Fruit fly (Drosophila melanogaster) whole organism, embryonic: ENCODE data around the gene fz.
A peak's percentile ranks its signal among the peaks of the same experiment; 100 is the strongest.

Experiments
- Aef1 ChIP-seq: fragments of 200-800 bp; sonication (Bioruptor generic); IDR thresholded peaks from 3 replicates; pipeline ENCODE4 v1.3.6; 2022; ENCODE audit warnings: missing biosample characterization, missing genetic modification characterization
- CG12391 ChIP-seq: fragments of 200-800 bp; sonication (Bioruptor generic); optimal IDR thresholded peaks from 3 replicates; lab custom pipeline; 2018; ENCODE audit warnings: missing biosample characterization, mild to moderate bottlenecking, missing genetic modification characterization, moderate library complexity
- CG13123 ChIP-seq: fragments of 200-800 bp; sonication (Bioruptor generic); optimal IDR thresholded peaks from 2 replicates; lab custom pipeline; 2016; ENCODE audit warnings: missing biosample characterization, missing genetic modification characterization
- CG15269 ChIP-seq: fragments of 200-800 bp; sonication (Bioruptor generic); optimal IDR thresholded peaks from 2 replicates; lab custom pipeline; 2018; ENCODE audit warnings: missing biosample characterization, mild to moderate bottlenecking, missing genetic modification characterization, moderate library complexity
- CG15479 ChIP-seq: fragments of 200-800 bp; sonication (Bioruptor generic); optimal IDR thresholded peaks from 3 replicates; lab custom pipeline; 2019; ENCODE audit warnings: missing biosample characterization, mild to moderate bottlenecking, missing genetic modification characterization, moderate library complexity
- CG15601 ChIP-seq: fragments of 200-800 bp; sonication (Bioruptor generic); optimal IDR thresholded peaks from 3 replicates; lab custom pipeline; 2019; ENCODE audit warnings: missing biosample characterization, mild to moderate bottlenecking, missing genetic modification characterization, moderate library complexity
- CG17328 ChIP-seq: fragments of 200-800 bp; sonication (Bioruptor generic); IDR thresholded peaks from 2 replicates; pipeline ENCODE4 v1.3.6; 2022; ENCODE audit warnings: missing biosample characterization, missing genetic modification characterization
- CG17359 ChIP-seq: fragments of 200-800 bp; sonication (Bioruptor generic); optimal IDR thresholded peaks from 3 replicates; lab custom pipeline; 2018; ENCODE audit warnings: missing biosample characterization, mild to moderate bottlenecking, missing genetic modification characterization, moderate library complexity
- CG17361 ChIP-seq: fragments of 200-800 bp; sonication (Bioruptor generic); IDR thresholded peaks from 3 replicates; pipeline ENCODE4 v1.3.6; 2022; ENCODE audit warnings: missing biosample characterization, missing genetic modification characterization
- CG18476 ChIP-seq: fragments of 200-800 bp; sonication (Bioruptor generic); optimal IDR thresholded peaks from 2 replicates; lab custom pipeline; 2016; ENCODE audit warnings: missing biosample characterization, mild to moderate bottlenecking, missing genetic modification characterization
- CG3726 ChIP-seq: fragments of 200-800 bp; sonication (Bioruptor generic); IDR thresholded peaks from 3 replicates; pipeline ENCODE4, ENCODE4 v1.3.6; 2022; ENCODE audit warnings: missing biosample characterization, missing genetic modification characterization
- CG6654 ChIP-seq: fragments of 200-800 bp; sonication (Bioruptor generic); optimal IDR thresholded peaks from 2 replicates; lab custom pipeline; 2017; ENCODE audit warnings: missing biosample characterization, mild to moderate bottlenecking, missing genetic modification characterization
- CG7745 ChIP-seq: fragments of 200-800 bp; sonication (Bioruptor generic); optimal IDR thresholded peaks from 2 replicates; lab custom pipeline; 2018; ENCODE audit warnings: missing biosample characterization, mild to moderate bottlenecking, missing genetic modification characterization, moderate library complexity
- CG8089 ChIP-seq: fragments of 200-800 bp; sonication (Bioruptor generic); optimal IDR thresholded peaks from 3 replicates; lab custom pipeline; 2016; ENCODE audit warnings: missing biosample characterization, missing genetic modification characterization
- CG8765 ChIP-seq: fragments of 200-800 bp; sonication (Bioruptor generic); IDR thresholded peaks from 2 replicates; pipeline ENCODE4 v1.3.6; 2022; ENCODE audit warnings: missing biosample characterization, missing genetic modification characterization
- CG9215 ChIP-seq: fragments of 200-800 bp; sonication (Bioruptor generic); IDR thresholded peaks from 2 replicates; pipeline ENCODE4 v1.3.6; 2022; ENCODE audit warnings: missing biosample characterization, missing genetic modification characterization
- Deaf1 ChIP-seq: fragments of 200-800 bp; optimal IDR thresholded peaks from 3 replicates; lab custom pipeline; 2019; ENCODE audit warnings: missing biosample characterization, mild to moderate bottlenecking, missing genetic modification characterization, moderate library complexity
- GATAe ChIP-seq: fragments of 200-800 bp; sonication (Bioruptor generic); conservative IDR thresholded peaks from 2 replicates; pipeline ENCODE4 v1.3.6; 2022; ENCODE audit warnings: missing biosample characterization, missing genetic modification characterization
- HLHmδ ChIP-seq: fragments of 200-800 bp; sonication (Bioruptor generic); optimal IDR thresholded peaks from 2 replicates; lab custom pipeline; 2018; ENCODE audit warnings: missing biosample characterization, mild to moderate bottlenecking, missing genetic modification characterization, moderate library complexity
- Hr51 ChIP-seq, 2 experiments: fragments of 200-800 bp; sonication (Bioruptor generic); optimal IDR thresholded peaks; 2 replicates in 1 of 2; 3 replicates in 1 of 2; lab custom pipeline; 2016 to 2018; ENCODE audit warnings: missing biosample characterization in 2 of 2, missing genetic modification characterization in 2 of 2, mild to moderate bottlenecking in 1 of 2, moderate library complexity in 1 of 2
- Lim3 ChIP-seq: fragments of 200-800 bp; sonication (Bioruptor generic); IDR thresholded peaks from 2 replicates; pipeline ENCODE4 v1.3.6; 2022; ENCODE audit warnings: missing biosample characterization, missing genetic modification characterization
- Nf-YB ChIP-seq: fragments of 200-800 bp; sonication (Bioruptor generic); optimal IDR thresholded peaks from 3 replicates; lab custom pipeline; 2019; ENCODE audit warnings: missing biosample characterization, mild to moderate bottlenecking, missing genetic modification characterization, moderate library complexity
- Poxn ChIP-seq: fragments of 200-800 bp; sonication (Bioruptor generic); IDR thresholded peaks from 2 replicates; pipeline ENCODE4 v1.3.6; 2022; ENCODE audit warnings: missing biosample characterization, missing genetic modification characterization
- Ravus ChIP-seq: fragments of 200-800 bp; sonication (Bioruptor generic); IDR thresholded peaks from 2 replicates; pipeline ENCODE4 v1.3.6; 2022; ENCODE audit warnings: missing biosample characterization, missing genetic modification characterization
- Sry-β ChIP-seq: fragments of 200-800 bp; sonication (Bioruptor generic); optimal IDR thresholded peaks from 2 replicates; lab custom pipeline; 2018; ENCODE audit warnings: missing biosample characterization, mild to moderate bottlenecking, missing genetic modification characterization, moderate library complexity
- az2 ChIP-seq: fragments of 200-800 bp; sonication (Bioruptor generic); optimal IDR thresholded peaks from 3 replicates; lab custom pipeline; 2016; ENCODE audit warnings: missing biosample characterization, missing genetic modification characterization
- cad ChIP-seq: fragments of >200 bp; optimal IDR thresholded peaks from 2 replicates; lab custom pipeline; 2017; ENCODE audit warnings: missing biosample characterization, missing genetic modification characterization
- cg ChIP-seq: fragments of 200-800 bp; sonication (Bioruptor generic); optimal IDR thresholded peaks from 3 replicates; lab custom pipeline; 2019; ENCODE audit warnings: missing biosample characterization, mild to moderate bottlenecking, missing genetic modification characterization, moderate library complexity
- chif ChIP-seq, 2 experiments: fragments of 200-800 bp; sonication (Bioruptor generic); optimal IDR thresholded peaks; 3 replicates each; lab custom pipeline; 2016; ENCODE audit warnings: missing biosample characterization in 2 of 2, missing genetic modification characterization in 2 of 2
- chinmo ChIP-seq: fragments of 200-800 bp; sonication (Bioruptor generic); IDR thresholded peaks from 4 replicates; pipeline ENCODE4 v1.3.6; 2022; ENCODE audit warnings: missing biosample characterization, missing genetic modification characterization; ENCODE audit not compliant: partially characterized antibody
- dati ChIP-seq: fragments of 200-800 bp; sonication (Bioruptor generic); IDR thresholded peaks from 2 replicates; pipeline ENCODE4 v1.3.6; 2022; ENCODE audit warnings: missing biosample characterization, missing genetic modification characterization
- fd102C ChIP-seq: fragments of 200-800 bp; sonication (Bioruptor generic); optimal IDR thresholded peaks from 2 replicates; lab custom pipeline; 2018; ENCODE audit warnings: missing biosample characterization, mild to moderate bottlenecking, missing genetic modification characterization, moderate library complexity
- ham ChIP-seq: fragments of 200-800 bp; sonication (Bioruptor generic); IDR thresholded peaks from 2 replicates; pipeline ENCODE4 v1.3.6; 2022; ENCODE audit warnings: missing biosample characterization, missing genetic modification characterization
- kah ChIP-seq: fragments of 200-800 bp; sonication (Bioruptor generic); optimal IDR thresholded peaks from 2 replicates; lab custom pipeline; 2018; ENCODE audit warnings: missing biosample characterization, mild to moderate bottlenecking, missing genetic modification characterization
- klu ChIP-seq: fragments of 200-800 bp; sonication (Bioruptor generic); IDR thresholded peaks from 2 replicates; pipeline ENCODE4 v1.3.6; 2022; ENCODE audit warnings: missing biosample characterization, missing genetic modification characterization
- kni ChIP-seq: fragments of 200-800 bp; sonication (Bioruptor generic); optimal IDR thresholded peaks from 3 replicates; lab custom pipeline; 2017; ENCODE audit warnings: mild to moderate bottlenecking, missing biosample characterization, missing genetic modification reagents, missing genetic modification characterization
- pfk ChIP-seq: fragments of 200-800 bp; sonication (Bioruptor generic); optimal IDR thresholded peaks from 2 replicates; lab custom pipeline; 2018; ENCODE audit warnings: missing biosample characterization, mild to moderate bottlenecking, missing genetic modification characterization, moderate library complexity
- pnt ChIP-seq: fragments of 200-800 bp; sonication (Bioruptor generic); optimal IDR thresholded peaks from 3 replicates; lab custom pipeline; 2016; ENCODE audit warnings: missing biosample characterization, missing genetic modification characterization
- rib ChIP-seq: fragments of 200-800 bp; sonication (Bioruptor generic); IDR thresholded peaks from 2 replicates; pipeline ENCODE4 v1.3.6; 2022; ENCODE audit warnings: missing biosample characterization, missing genetic modification characterization
- sens-2 ChIP-seq: fragments of 200-800 bp; sonication (Bioruptor generic); IDR thresholded peaks from 2 replicates; pipeline ENCODE4 v1.3.6; 2022; ENCODE audit warnings: missing biosample characterization, missing genetic modification characterization
- seq ChIP-seq: fragments of 200-800 bp; sonication (Bioruptor generic); IDR thresholded peaks from 2 replicates; pipeline ENCODE4 v1.3.6; 2022; ENCODE audit warnings: missing biosample characterization, missing genetic modification characterization
- sr ChIP-seq: fragments of 200-800 bp; sonication (Bioruptor generic); IDR thresholded peaks from 3 replicates; pipeline ENCODE4 v1.3.6; 2022; ENCODE audit warnings: missing biosample characterization, missing genetic modification characterization
- tap ChIP-seq: fragments of 200-800 bp; optimal IDR thresholded peaks from 3 replicates; lab custom pipeline; 2019; ENCODE audit warnings: missing biosample characterization, mild to moderate bottlenecking, missing genetic modification characterization, moderate library complexity
- tup ChIP-seq: fragments of 200-800 bp; sonication (Bioruptor generic); optimal IDR thresholded peaks from 2 replicates; lab custom pipeline; 2016; ENCODE audit warnings: missing biosample characterization, mild to moderate bottlenecking, missing genetic modification characterization, moderate library complexity
- tx ChIP-seq: fragments of 200-800 bp; sonication (Bioruptor generic); optimal IDR thresholded peaks from 2 replicates; lab custom pipeline; 2016; ENCODE audit warnings: missing biosample characterization, missing genetic modification characterization
- vfl ChIP-seq: fragments of 200-800 bp; sonication (Bioruptor generic); optimal IDR thresholded peaks from 2 replicates; lab custom pipeline; 2016; ENCODE audit warnings: missing biosample characterization, missing genetic modification characterization
- wek ChIP-seq: fragments of 200-800 bp; sonication (Bioruptor generic); optimal IDR thresholded peaks from 3 replicates; lab custom pipeline; 2018; ENCODE audit warnings: missing biosample characterization, mild to moderate bottlenecking, missing genetic modification characterization, moderate library complexity
- zfh1 ChIP-seq: fragments of 200-800 bp; sonication (Bioruptor generic); IDR thresholded peaks from 3 replicates; pipeline ENCODE4 v1.3.6; 2022; ENCODE audit warnings: missing biosample characterization, missing genetic modification characterization

fz gene

dm6 chr3L:14272109-14273070 lies 1.8 kb upstream of the fz start (continued):
- TF ChIP-seq vfl (GFP tag; lab: Kevin White, UChicago), result no peak
- TF ChIP-seq Hr51 (GFP tag; optimal IDR thresholded peaks at IDR 0.05; lab: Kevin White, UChicago), result peak; percentile 26 to 95
- TF ChIP-seq HLHmδ (GFP tag; lab: Kevin White, UChicago), result no peak
- no peak for TF ChIP-seq tup (GFP tag; lab: Kevin White, UChicago)
- TF ChIP-seq CG18476 (GFP tag; lab: Kevin White, UChicago), result peak; percentile 78
- no peak for TF ChIP-seq kah
- TF ChIP-seq sr (GFP tag; lab: Robert Waterston, UW), result peak; percentile 4; the same call in 1 of the 3 replicates
- TF ChIP-seq Sry-β (GFP tag; lab: Kevin White, UChicago), result peak; percentile 43
- TF ChIP-seq GATAe (GFP tag; lab: Robert Waterston, UW), result 0 out of 2 replicates have a peak, but pooled peaks have one; percentile 17
- peak; percentile 10 for TF ChIP-seq CG15479 (GFP tag; lab: Kevin White, UChicago)
- TF ChIP-seq sens-2 (GFP tag; lab: Robert Waterston, UW), result no peak
- TF ChIP-seq CG3726, result 0 out of 3 replicates have a peak, but pooled peaks have one; percentile 41
- TF ChIP-seq CG8089 (GFP tag; lab: Kevin White, UChicago), result no peak
- TF ChIP-seq pnt (GFP tag; lab: Kevin White, UChicago), result peak; percentile 25
- no peak for TF ChIP-seq wek (GFP tag; lab: Kevin White, UChicago)
- TF ChIP-seq klu (GFP tag; lab: Robert Waterston, UW), result peak; percentile 61; the same call in 1 of the 2 replicates
- no peak for TF ChIP-seq rib
- peak; percentile 91 for TF ChIP-seq az2 (GFP tag; lab: Kevin White, UChicago)
- TF ChIP-seq CG15269 (tag; lab: Kevin White, UChicago), result peak; percentile 92
- TF ChIP-seq CG17328 (GFP tag; lab: Robert Waterston, UW), result peak; percentile 75
- TF ChIP-seq cg, result no peak
- no peak for TF ChIP-seq kni (GFP tag; lab: Kevin White, UChicago)
- TF ChIP-seq ham (GFP tag; lab: Robert Waterston, UW), result 0 out of 2 replicates have a peak, but pooled peaks have one; percentile 26
- TF ChIP-seq Deaf1 (tag; lab: Kevin White, UChicago), result peak; percentile 77
- TF ChIP-seq CG12391, result peak; percentile 94
- TF ChIP-seq CG13123 (GFP tag; lab: Kevin White, UChicago), result peak; percentile 46
- TF ChIP-seq tx (GFP tag; lab: Kevin White, UChicago), result peak; percentile 29
- TF ChIP-seq CG17359 (tag; lab: Kevin White, UChicago), result peak; percentile 90
- no peak for TF ChIP-seq dati
- TF ChIP-seq cad, result no peak
- TF ChIP-seq CG8765 (GFP tag; lab: Robert Waterston, UW), result no peak
- no peak for TF ChIP-seq Lim3 (GFP tag; lab: Robert Waterston, UW)
- TF ChIP-seq fd102C (GFP tag; lab: Kevin White, UChicago), result no peak
- TF ChIP-seq Aef1 (GFP tag; lab: Robert Waterston, UW), result peak; percentile 55
- no peak for TF ChIP-seq Ravus (GFP tag; lab: Robert Waterston, UW)
- peak; percentile 56 for TF ChIP-seq zfh1 (GFP tag; lab: Robert Waterston, UW)
- peak in 1 of 2 experiments; percentile 39 for TF ChIP-seq chif (GFP tag; optimal IDR thresholded peaks at IDR 0.05; lab: Kevin White, UChicago)
- no peak for TF ChIP-seq CG7745 (tag; lab: Kevin White, UChicago)
- peak; percentile 95 for TF ChIP-seq CG15601
- peak; percentile 84 for TF ChIP-seq CG17361
- 0 out of 4 replicates have a peak, but pooled peaks have one; percentile 46 for TF ChIP-seq chinmo (GFP tag; lab: Robert Waterston, UW)
- TF ChIP-seq tap (tag; lab: Kevin White, UChicago), result peak; percentile 81
- peak; percentile 84 for TF ChIP-seq Nf-YB
- peak; percentile 66 for TF ChIP-seq CG9215 (GFP tag; lab: Robert Waterston, UW)
- TF ChIP-seq CG6654 (GFP tag; lab: Kevin White, UChicago), result no peak
- TF ChIP-seq Poxn (GFP tag; lab: Robert Waterston, UW), result no peak
- TF ChIP-seq seq (GFP tag; lab: Robert Waterston, UW), result peak; percentile 66
- no peak for TF ChIP-seq pfk
